Worm (Caenorhabditis elegans) whole organism, late embryonic: ENCODE results near the gene nspg-7.1.

Experiments
- ahr-1 ChIP-seq: sonication (generic microtip); optimal IDR thresholded peaks from 2 replicates; lab custom pipeline; 2016; ENCODE audit warnings: missing genetic modification characterization, missing compliant biosample characterization
- ceh-48 ChIP-seq: sonication (generic microtip); optimal IDR thresholded peaks from 2 replicates; lab custom pipeline; 2016; ENCODE audit warnings: missing genetic modification characterization, inconsistent platforms, missing compliant biosample characterization
- elt-2 ChIP-seq: sonication (generic microtip); optimal IDR thresholded peaks from 2 replicates; lab custom pipeline; 2016; ENCODE audit warnings: missing genetic modification reagents, missing genetic modification characterization, missing compliant biosample characterization
- eyg-1 ChIP-seq: sonication (generic microtip); optimal IDR thresholded peaks from 2 replicates; lab custom pipeline; 2016; ENCODE audit warnings: missing genotype, missing genetic modification characterization, missing compliant biosample characterization
- fax-1 ChIP-seq: sonication (generic microtip); optimal IDR thresholded peaks from 2 replicates; lab custom pipeline; 2016; ENCODE audit warnings: missing genotype, missing genetic modification characterization, missing compliant biosample characterization
- hlh-6 ChIP-seq: sonication (generic microtip); optimal IDR thresholded peaks from 2 replicates; lab custom pipeline; 2016; ENCODE audit warnings: missing genotype, missing genetic modification characterization, missing compliant biosample characterization
- nhr-11 ChIP-seq: fragments of 150-350 bp; optimal IDR thresholded peaks from 2 replicates; lab custom pipeline; 2014; ENCODE audit warnings: missing biosample characterization, missing genetic modification characterization
- pag-3 ChIP-seq: sonication (generic microtip); optimal IDR thresholded peaks from 2 replicates; lab custom pipeline; 2016; ENCODE audit warnings: missing compliant biosample characterization, missing genetic modification characterization, borderline replicate concordance
- pax-1 ChIP-seq: fragments of 150-350 bp; optimal IDR thresholded peaks from 2 replicates; lab custom pipeline; 2014; ENCODE audit warnings: missing biosample characterization, missing genetic modification characterization
- pha-4 ChIP-seq: fragments of 150-350 bp; optimal IDR thresholded peaks from 2 replicates; lab custom pipeline; 2018; ENCODE audit warnings: missing biosample characterization, missing genetic modification reagents, missing genetic modification characterization
- pqm-1 ChIP-seq: sonication (generic microtip); optimal IDR thresholded peaks from 2 replicates; lab custom pipeline; 2016; ENCODE audit warnings: missing genetic modification characterization, missing compliant biosample characterization
- rnt-1 ChIP-seq: sonication (generic microtip); optimal IDR thresholded peaks from 2 replicates; lab custom pipeline; 2016; ENCODE audit warnings: missing genetic modification characterization, missing compliant biosample characterization
- unc-42 ChIP-seq: sonication (generic microtip); optimal IDR thresholded peaks from 2 replicates; lab custom pipeline; 2016; ENCODE audit warnings: missing genotype, missing genetic modification characterization, missing compliant biosample characterization

DNA sequence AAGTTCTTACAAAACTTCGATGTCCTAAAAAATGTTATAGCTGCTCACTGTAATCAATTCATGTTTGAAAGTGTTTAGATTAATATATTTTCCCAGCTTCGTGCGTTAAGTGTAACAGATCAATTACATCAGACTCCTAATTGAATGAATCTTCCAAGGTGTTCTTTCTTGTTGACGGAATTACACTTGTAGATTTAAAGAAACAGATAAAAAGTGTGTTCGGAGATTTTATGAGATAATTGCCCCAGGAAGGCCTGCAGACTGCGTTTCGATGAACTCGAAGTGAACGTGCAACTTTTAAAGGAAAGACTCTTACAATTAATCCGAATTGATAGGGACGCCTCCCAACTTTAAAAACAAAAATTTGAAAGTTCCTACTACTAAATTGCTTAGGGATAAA is 41.0 kb downstream of the nspg-7.1 start:
- TF ChIP-seq pha-4 (tag; lab: Kevin White, UChicago) (no peak), nhr-11 (tag; lab: Kevin White, UChicago) (no peak), rnt-1 (tag; lab: Kevin White, UChicago) (no peak), ahr-1 (tag; lab: Kevin White, UChicago) (no peak), unc-42 (tag; lab: Kevin White, UChicago) (no peak), pqm-1 (tag; lab: Kevin White, UChicago) (no peak), pag-3 (tag; lab: Kevin White, UChicago) (no peak), pax-1 (tag; lab: Kevin White, UChicago) (no peak), hlh-6 (tag; lab: Kevin White, UChicago) (no peak), ceh-48 (no peak), fax-1 (tag; lab: Kevin White, UChicago) (no peak), elt-2 (tag; lab: Kevin White, UChicago) (no peak), eyg-1 (tag; lab: Kevin White, UChicago) (no peak)
